Fruit fly (Drosophila melanogaster): ENCODE measurements around the gene CG4462.

DNA sequence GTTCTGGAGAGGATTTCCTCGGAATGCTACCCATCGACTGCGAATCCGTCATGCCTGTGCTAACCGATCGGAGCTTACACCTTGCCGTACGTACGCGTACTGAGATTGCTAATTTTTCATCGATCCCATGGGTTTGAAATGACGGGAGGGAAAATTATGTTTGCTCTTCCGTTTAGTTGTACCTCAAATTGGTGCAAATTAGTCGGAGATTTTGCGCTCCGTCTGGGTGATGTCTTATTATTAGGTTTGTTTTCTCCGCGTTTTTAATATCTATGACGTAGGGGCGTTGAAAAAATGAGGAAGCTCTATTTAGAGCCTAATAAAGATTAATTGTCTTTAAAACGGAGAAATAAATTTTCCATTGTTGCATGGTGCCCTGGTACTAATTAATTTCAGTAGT, 3.4 kb upstream of the CG4462 start, which contains the start of gene CG4459:
- TF ChIP-seq h (optimal IDR thresholded peaks at IDR 0.05) = no peak
- TF ChIP-seq psq (optimal IDR thresholded peaks at IDR 0.05) = no peak
- TF ChIP-seq Myc (optimal IDR thresholded peaks at IDR 0.05) = no peak

All from Kc167 (cell line).